Worm (Caenorhabditis elegans) whole organism, midembryonic: Measurements from ENCODE around the gene ugt-20.

Experiments used
- T22C8.4 ChIP-seq: fragments of 200-800 bp; sonication (Bioruptor generic); IDR thresholded peaks from 2 replicates; pipeline ENCODE4 v1.3.6; 2022; ENCODE audit warnings: missing genetic modification characterization, missing compliant biosample characterization
- cog-1 ChIP-seq: sonication (generic microtip); optimal IDR thresholded peaks from 2 replicates; lab custom pipeline; 2016; ENCODE audit warnings: missing genetic modification characterization, missing compliant biosample characterization
- flt-1 ChIP-seq: fragments of 200-800 bp; sonication (Bioruptor generic); IDR thresholded peaks from 2 replicates; pipeline ENCODE4 v1.3.6; 2022; ENCODE audit warnings: missing genetic modification characterization, missing compliant biosample characterization
- klf-2 ChIP-seq: fragments of 200-800 bp; sonication (Bioruptor generic); conservative IDR thresholded peaks from 2 replicates; pipeline ENCODE4 v1.3.6; 2022; ENCODE audit warnings: missing genetic modification reagents, missing genetic modification characterization, missing compliant biosample characterization
- med-1 ChIP-seq: sonication (generic microtip); optimal IDR thresholded peaks from 2 replicates; lab custom pipeline; 2017; ENCODE audit warnings: missing genetic modification characterization, mild to moderate bottlenecking, missing compliant biosample characterization, antibody characterized with exemption, missing genetic modification reagents; ENCODE audit not compliant: insufficient read depth
- ref-1 ChIP-seq: fragments of 200-800 bp; sonication (Bioruptor generic); conservative IDR thresholded peaks from 2 replicates; pipeline ENCODE4 v1.3.6; 2022; ENCODE audit warnings: missing genetic modification reagents, missing genetic modification characterization, missing compliant biosample characterization
- tab-1 ChIP-seq: fragments of 200-800 bp; sonication (Bioruptor generic); IDR thresholded peaks from 2 replicates; pipeline ENCODE4 v1.3.6; 2022; ENCODE audit warnings: missing genetic modification characterization, missing compliant biosample characterization
- ztf-23 ChIP-seq: fragments of 200-800 bp; sonication (Bioruptor generic); IDR thresholded peaks from 2 replicates; pipeline ENCODE4 v1.3.6; 2022; ENCODE audit warnings: missing genetic modification reagents, missing genetic modification characterization, missing compliant biosample characterization
- ztf-29 ChIP-seq: fragments of 200-800 bp; sonication (Bioruptor generic); IDR thresholded peaks from 2 replicates; pipeline ENCODE4 v1.3.6; 2022; ENCODE audit warnings: missing genetic modification reagents, missing genetic modification characterization, missing compliant biosample characterization

- TF ChIP-seq T22C8.4 (GFP tag; lab: Robert Waterston, UW): no peak
- TF ChIP-seq ztf-29 (GFP tag; lab: Robert Waterston, UW): no peak
- TF ChIP-seq tab-1 (GFP tag; lab: Robert Waterston, UW): no peak
- TF ChIP-seq ref-1 (GFP tag; lab: Robert Waterston, UW): no peak
- no peak for TF ChIP-seq med-1
- TF ChIP-seq klf-2 (GFP tag; lab: Robert Waterston, UW): no peak
- no peak for TF ChIP-seq ztf-23 (GFP tag; lab: Robert Waterston, UW)
- no peak for TF ChIP-seq flt-1
- TF ChIP-seq cog-1 (tag; lab: Kevin White, UChicago): no peak
These were observed 7.3 kb downstream of the ugt-20 start, which contains the start of gene cpg-20 for ce11 chrIV:6076128-6076527.
